Worm (Caenorhabditis elegans) whole organism, late embryonic: ENCODE results near the gene Y57G11C.48.

Experiments
- ama-1 ChIP-seq: fragments of 150-350 bp; optimal IDR thresholded peaks from 2 replicates; lab custom pipeline; 2014
- ceh-48 ChIP-seq: sonication (generic microtip); optimal IDR thresholded peaks from 2 replicates; lab custom pipeline; 2016; ENCODE audit warnings: missing genetic modification characterization, inconsistent platforms, missing compliant biosample characterization
- ceh-9 ChIP-seq: sonication (generic microtip); optimal IDR thresholded peaks from 2 replicates; lab custom pipeline; 2016; ENCODE audit warnings: mild to moderate bottlenecking, missing genetic modification characterization, inconsistent platforms, missing compliant biosample characterization
- dve-1 ChIP-seq: sonication (generic microtip); optimal IDR thresholded peaks from 2 replicates; lab custom pipeline; 2017; ENCODE audit warnings: antibody characterized with exemption, mild to moderate bottlenecking, missing genetic modification characterization, missing compliant biosample characterization
- elt-4 ChIP-seq: sonication (generic microtip); optimal IDR thresholded peaks from 2 replicates; lab custom pipeline; 2016; ENCODE audit warnings: missing genetic modification characterization, missing compliant biosample characterization
- fax-1 ChIP-seq: sonication (generic microtip); optimal IDR thresholded peaks from 2 replicates; lab custom pipeline; 2016; ENCODE audit warnings: missing genotype, missing genetic modification characterization, missing compliant biosample characterization
- hlh-30 ChIP-seq: sonication (generic microtip); optimal IDR thresholded peaks from 2 replicates; lab custom pipeline; 2017; ENCODE audit warnings: antibody characterized with exemption, missing genetic modification characterization, missing compliant biosample characterization; ENCODE audit not compliant: insufficient read depth
- nhr-11 ChIP-seq: fragments of 150-350 bp; optimal IDR thresholded peaks from 2 replicates; lab custom pipeline; 2014; ENCODE audit warnings: missing biosample characterization, missing genetic modification characterization
- pqm-1 ChIP-seq: sonication (generic microtip); optimal IDR thresholded peaks from 2 replicates; lab custom pipeline; 2016; ENCODE audit warnings: missing genetic modification characterization, missing compliant biosample characterization
- sox-2 ChIP-seq: fragments of 200-800 bp; sonication (Bioruptor generic); IDR thresholded peaks from 2 replicates; pipeline ENCODE4 v1.3.6; 2022; ENCODE audit warnings: missing genetic modification reagents, missing genetic modification characterization, missing compliant biosample characterization
- tbx-2 ChIP-seq: sonication (generic microtip); optimal IDR thresholded peaks from 2 replicates; lab custom pipeline; 2016; ENCODE audit warnings: missing genetic modification characterization, missing compliant biosample characterization

DNA sequence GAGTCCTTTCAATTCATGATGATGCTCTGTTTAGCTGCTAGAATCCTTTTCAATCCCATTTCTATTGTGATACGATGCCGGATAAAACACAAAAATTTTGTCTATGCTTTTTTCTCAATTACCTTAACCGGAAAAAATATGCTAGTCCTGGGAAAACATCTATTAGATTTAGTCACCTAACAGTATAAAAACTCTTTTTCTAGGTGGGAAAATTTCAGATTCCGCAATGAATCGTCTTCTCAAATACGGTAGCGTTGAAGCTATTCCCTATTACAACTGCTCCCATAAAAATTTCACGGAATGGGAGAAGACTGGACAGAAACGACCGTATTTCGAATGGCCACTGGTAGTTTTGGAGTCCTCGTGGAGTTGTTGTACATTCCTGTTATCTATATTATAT is 14.7 kb downstream of the Y57G11C.48 start, which contains the start of gene Y57G11C.28:
- no peak for TF ChIP-seq ceh-48 (tag; lab: Kevin White, UChicago)
- TF ChIP-seq tbx-2 = no peak
- TF ChIP-seq fax-1 (tag; lab: Kevin White, UChicago) = no peak
- no peak for TF ChIP-seq nhr-11 (tag; lab: Kevin White, UChicago)
- no peak for TF ChIP-seq hlh-30
- no peak for TF ChIP-seq pqm-1 (tag; lab: Kevin White, UChicago)
- TF ChIP-seq elt-4 (tag; lab: Kevin White, UChicago) = no peak
- no peak for TF ChIP-seq dve-1 (tag; lab: Kevin White, UChicago)
- no peak for TF ChIP-seq ama-1 (lab: Kevin White, UChicago)
- no peak for TF ChIP-seq sox-2 (GFP tag; lab: Robert Waterston, UW)
- TF ChIP-seq ceh-9 (tag; lab: Kevin White, UChicago) = no peak
